Fruit fly (Drosophila melanogaster): Measurements from ENCODE around the gene Snmp1.

DNA sequence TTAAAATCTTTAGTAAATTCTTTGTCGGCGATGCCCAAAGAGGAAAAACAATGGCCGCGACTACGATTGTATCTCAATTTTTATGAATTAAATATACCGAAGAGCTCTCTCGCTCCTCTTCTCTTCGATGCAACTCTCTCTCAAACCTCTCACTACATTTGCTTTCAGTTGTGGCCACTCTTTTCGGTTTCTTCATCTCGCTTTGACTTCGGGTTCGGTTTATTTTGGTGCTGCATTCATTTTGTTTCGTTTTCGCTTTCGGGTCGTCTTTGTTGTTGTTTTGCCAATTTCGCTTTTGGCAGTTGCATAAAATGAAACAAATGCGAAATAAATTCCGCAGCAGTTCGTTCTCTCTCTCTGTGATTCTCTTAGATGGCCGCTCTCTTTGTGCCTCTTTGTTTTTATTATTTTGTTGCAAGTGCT is 15.1 kb downstream of the Snmp1 start:
- no peak for TF ChIP-seq CG2678 (tag; optimal IDR thresholded peaks at IDR 0.05)
- TF ChIP-seq Neu2 (GFP tag; optimal IDR thresholded peaks at IDR 0.05; ENCODE audit: borderline replicate concordance): no peak
- no peak for TF ChIP-seq CG11696 (GFP tag; IDR thresholded peaks at IDR 0.05)
